Fruit fly (Drosophila melanogaster): Measurements from ENCODE around the gene Raf.

The Raf gene

DNA sequence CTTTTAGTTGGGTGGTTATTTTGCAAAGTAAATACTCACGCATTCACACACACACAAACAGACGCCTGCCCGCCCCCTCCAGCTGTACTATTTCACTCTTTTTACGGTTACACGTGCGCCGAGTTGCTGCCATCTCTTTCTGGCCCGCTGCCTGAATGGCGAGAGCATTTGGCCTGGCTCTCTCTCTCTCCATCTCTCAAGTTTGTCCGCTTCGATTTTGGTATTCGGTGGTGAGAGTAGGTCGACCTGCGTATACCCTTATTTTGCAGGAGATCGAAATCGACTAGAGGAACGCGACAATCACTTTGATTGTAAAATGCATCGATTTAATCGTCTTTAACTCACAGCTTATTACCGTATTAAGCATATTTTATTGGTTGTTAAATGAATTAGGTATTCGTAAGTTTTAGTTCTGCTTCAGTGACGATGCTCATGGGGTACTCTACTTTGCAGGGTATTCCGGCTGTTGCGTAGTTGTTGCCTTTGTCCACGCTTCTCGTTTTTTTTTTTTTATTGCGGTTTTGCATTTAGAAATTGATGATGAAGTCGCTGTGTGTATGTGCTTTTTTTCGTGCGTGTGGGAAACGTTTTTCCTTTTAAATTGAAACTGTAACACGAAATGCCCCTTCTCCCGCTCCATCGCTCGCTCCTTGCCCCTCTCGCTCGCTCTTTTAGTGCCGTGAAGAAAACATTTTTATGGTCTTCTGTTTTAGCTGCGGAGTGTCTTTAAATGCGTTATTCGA, 8.7 kb downstream of the Raf start (continued):
- TF ChIP-seq hb (GFP tag; IDR thresholded peaks at IDR 0.05; ENCODE audit: partially characterized antibody): no peak
- peak; percentile 84 for TF ChIP-seq kay (GFP tag; optimal IDR thresholded peaks at IDR 0.05)
- peak; percentile 87 for TF ChIP-seq CG14441 (GFP tag; IDR thresholded peaks at IDR 0.05)
- peak; percentile 86 for TF ChIP-seq CG8089 (GFP tag; optimal IDR thresholded peaks at IDR 0.05)
- peak; percentile 78 for TF ChIP-seq CG4707 (GFP tag; optimal IDR thresholded peaks at IDR 0.05)
- TF ChIP-seq CG6791 (GFP tag; IDR thresholded peaks at IDR 0.05; ENCODE audit: partially characterized antibody): no peak
- no peak for TF ChIP-seq HLH4C (GFP tag; IDR thresholded peaks at IDR 0.05; ENCODE audit: partially characterized antibody)
- TF ChIP-seq crp (GFP tag; optimal IDR thresholded peaks at IDR 0.05): peak in 1 of 2 experiments; percentile 45
- TF ChIP-seq lilli (GFP tag; optimal IDR thresholded peaks at IDR 0.05): peak; percentile 94
- peak; percentile 89 for TF ChIP-seq Dip3 (GFP tag; optimal IDR thresholded peaks at IDR 0.05)
- TF ChIP-seq CG9215 (GFP tag; IDR thresholded peaks at IDR 0.05): peak; percentile 68
- TF ChIP-seq CG6854 (GFP tag; optimal IDR thresholded peaks at IDR 0.05): peak; percentile 87
- TF ChIP-seq Bdp1 (GFP tag; optimal IDR thresholded peaks at IDR 0.05): peak; percentile 83
- peak; percentile 88 for TF ChIP-seq CG8388 (GFP tag; optimal IDR thresholded peaks at IDR 0.05)
- peak; percentile 63 for TF ChIP-seq mirr (GFP tag; optimal IDR thresholded peaks at IDR 0.05)
- peak; percentile 92 for TF ChIP-seq abd-A (tag; optimal IDR thresholded peaks at IDR 0.05)
- peak; percentile 72; the same call in 1 of the 2 replicates for TF ChIP-seq ham (GFP tag; IDR thresholded peaks at IDR 0.05)
- TF ChIP-seq CG5953 (GFP tag; IDR thresholded peaks at IDR 0.05): peak; percentile 72
- peak; percentile 84 for TF ChIP-seq CG18476 (GFP tag; optimal IDR thresholded peaks at IDR 0.05)
- peak; percentile 85 for TF ChIP-seq ab (GFP tag; optimal IDR thresholded peaks at IDR 0.05)
- no peak for TF ChIP-seq pzg (GFP tag; optimal IDR thresholded peaks at IDR 0.05)
- no peak for TF ChIP-seq Dll (GFP tag; IDR thresholded peaks at IDR 0.05; ENCODE audit: partially characterized antibody)
- TF ChIP-seq dimm (GFP tag; IDR thresholded peaks at IDR 0.05): peak; percentile 40; the same call in 1 of the 2 replicates
- no peak for TF ChIP-seq ro (GFP tag; IDR thresholded peaks at IDR 0.05)
- peak; percentile 89 for TF ChIP-seq ind (GFP tag; optimal IDR thresholded peaks at IDR 0.05)
- peak; percentile 90 for TF ChIP-seq CG12659 (GFP tag; optimal IDR thresholded peaks at IDR 0.05)
- peak; percentile 12; the same call in 1 of the 2 replicates for TF ChIP-seq CG13287 (GFP tag; IDR thresholded peaks at IDR 0.05; ENCODE audit: partially characterized antibody)
- TF ChIP-seq gcm2 (GFP tag; optimal IDR thresholded peaks at IDR 0.05): peak; percentile 49
- TF ChIP-seq chif (GFP tag; optimal IDR thresholded peaks at IDR 0.05): peak; percentile 90
- no peak for TF ChIP-seq BEAF-32 (GFP tag; optimal IDR thresholded peaks at IDR 0.05)
- TF ChIP-seq yki (optimal IDR thresholded peaks at IDR 0.05): peak; percentile 67
- TF ChIP-seq sisA (GFP tag; IDR thresholded peaks at IDR 0.05): peak; percentile 86
- no peak for TF ChIP-seq Dfd (GFP tag; optimal IDR thresholded peaks at IDR 0.05)
- peak; percentile 86; the same call in 1 of the 2 replicates for TF ChIP-seq CG32767 (GFP tag; IDR thresholded peaks at IDR 0.05)
- TF ChIP-seq cg (GFP tag; optimal IDR thresholded peaks at IDR 0.05): peak; percentile 71
- peak; percentile 82 for TF ChIP-seq CG15479 (GFP tag; optimal IDR thresholded peaks at IDR 0.05)
- peak; percentile 55 for TF ChIP-seq CG7987 (GFP tag; optimal IDR thresholded peaks at IDR 0.05)
- TF ChIP-seq grau (tag; optimal IDR thresholded peaks at IDR 0.05): peak; percentile 90
- TF ChIP-seq vfl (GFP tag; optimal IDR thresholded peaks at IDR 0.05): peak; percentile 86
- TF ChIP-seq CG9437 (GFP tag; optimal IDR thresholded peaks at IDR 0.05): peak; percentile 82
- TF ChIP-seq fd64A (GFP tag; optimal IDR thresholded peaks at IDR 0.05): peak; percentile 52
- peak; percentile 1 for TF ChIP-seq CG15073 (GFP tag; optimal IDR thresholded peaks at IDR 0.05)
- TF ChIP-seq CG17328 (GFP tag; IDR thresholded peaks at IDR 0.05): peak; percentile 86
- TF ChIP-seq HmgD (GFP tag; optimal IDR thresholded peaks at IDR 0.05): peak; percentile 84
- TF ChIP-seq CG32532 (GFP tag; IDR thresholded peaks at IDR 0.05): peak; percentile 87
- peak; percentile 86 for TF ChIP-seq mam (GFP tag; optimal IDR thresholded peaks at IDR 0.05)
- TF ChIP-seq dati (GFP tag; IDR thresholded peaks at IDR 0.05): 0 out of 2 replicates have a peak, but pooled peaks have one; percentile 48
- TF ChIP-seq Nf-YA (GFP tag; IDR thresholded peaks at IDR 0.05): peak; percentile 54; the same call in 1 of the 2 replicates
- peak; percentile 80 for TF ChIP-seq CG12744 (GFP tag; optimal IDR thresholded peaks at IDR 0.05)
